Worm (Caenorhabditis elegans) whole organism, mixed stage, embryonic: ENCODE measurements around the gene K09E4.3.

ENCODE experiments used
- M03D4.4 ChIP-seq: sonication (generic microtip); optimal IDR thresholded peaks from 2 replicates; lab custom pipeline; 2017; ENCODE audit warnings: mild to moderate bottlenecking, missing genetic modification characterization, missing compliant biosample characterization
- bed-3 ChIP-seq: fragments of 200-800 bp; sonication (Bioruptor generic); optimal IDR thresholded peaks from 3 replicates; lab custom pipeline; 2018; ENCODE audit warnings: mild to moderate bottlenecking, missing genetic modification characterization, moderate library complexity, missing compliant biosample characterization
- blmp-1 ChIP-seq: fragments of 150-350 bp; optimal IDR thresholded peaks from 2 replicates; lab custom pipeline; 2014; ENCODE audit warnings: missing biosample characterization, missing genetic modification characterization
- ceh-43 ChIP-seq: fragments of 200-800 bp; sonication (Bioruptor generic); optimal IDR thresholded peaks from 2 replicates; lab custom pipeline; 2018; ENCODE audit warnings: mild to moderate bottlenecking, missing genetic modification characterization, moderate library complexity, missing compliant biosample characterization
- ceh-83 ChIP-seq: fragments of 200-800 bp; sonication (Bioruptor generic); optimal IDR thresholded peaks from 2 replicates; lab custom pipeline; 2018; ENCODE audit warnings: mild to moderate bottlenecking, missing genetic modification characterization, missing compliant biosample characterization
- ces-1 ChIP-seq: fragments of 150-350 bp; optimal IDR thresholded peaks from 2 replicates; lab custom pipeline; 2014; ENCODE audit warnings: missing biosample characterization, missing genetic modification reagents, missing genetic modification characterization
- cnd-1 ChIP-seq: fragments of 200-800 bp; sonication (Bioruptor generic); optimal IDR thresholded peaks from 2 replicates; lab custom pipeline; 2018; ENCODE audit warnings: mild to moderate bottlenecking, missing genetic modification characterization, missing compliant biosample characterization
- elt-1 ChIP-seq: sonication (generic microtip); optimal IDR thresholded peaks from 2 replicates; lab custom pipeline; 2017; ENCODE audit warnings: missing genetic modification characterization, mild to moderate bottlenecking, missing compliant biosample characterization, antibody characterized with exemption, moderate library complexity, borderline replicate concordance; ENCODE audit not compliant: insufficient read depth
- elt-3 ChIP-seq: fragments of 150-350 bp; optimal IDR thresholded peaks from 2 replicates; lab custom pipeline; 2014; ENCODE audit warnings: missing biosample characterization, missing genetic modification characterization
- flh-1 ChIP-seq: fragments of 200-800 bp; sonication (Bioruptor generic); optimal IDR thresholded peaks from 2 replicates; lab custom pipeline; 2018; ENCODE audit warnings: mild to moderate bottlenecking, missing genetic modification characterization, moderate library complexity, missing compliant biosample characterization
- ham-2 ChIP-seq: fragments of 200-800 bp; sonication (Bioruptor generic); optimal IDR thresholded peaks from 2 replicates; lab custom pipeline; 2018; ENCODE audit warnings: mild to moderate bottlenecking, missing genetic modification characterization, missing compliant biosample characterization
- lin-13 ChIP-seq: fragments of 150-350 bp; optimal IDR thresholded peaks from 2 replicates; lab custom pipeline; 2014; ENCODE audit warnings: missing biosample characterization, missing genetic modification characterization
- lin-32 ChIP-seq: fragments of 200-800 bp; sonication (Bioruptor generic); optimal IDR thresholded peaks from 2 replicates; lab custom pipeline; 2018; ENCODE audit warnings: mild to moderate bottlenecking, missing genetic modification characterization, missing compliant biosample characterization
- lsy-2 ChIP-seq: fragments of 150-350 bp; optimal IDR thresholded peaks from 2 replicates; lab custom pipeline; 2014; ENCODE audit warnings: missing biosample characterization, missing genetic modification characterization
- mab-5 ChIP-seq: fragments of 150-350 bp; optimal IDR thresholded peaks from 2 replicates; lab custom pipeline; 2014; ENCODE audit warnings: missing biosample characterization, missing genetic modification characterization
- mep-1 ChIP-seq: fragments of 150-350 bp; optimal IDR thresholded peaks from 2 replicates; lab custom pipeline; 2017; ENCODE audit warnings: missing biosample characterization, missing genetic modification reagents, missing genetic modification characterization, inconsistent platforms
- mls-2 ChIP-seq: sonication (generic microtip); optimal IDR thresholded peaks from 2 replicates; lab custom pipeline; 2016; ENCODE audit warnings: mild to moderate bottlenecking, missing genetic modification characterization, moderate library complexity, missing compliant biosample characterization
- nhr-12 ChIP-seq: fragments of 150-350 bp; optimal IDR thresholded peaks from 2 replicates; lab custom pipeline; 2014; ENCODE audit warnings: missing biosample characterization, missing genetic modification characterization
- nhr-237 ChIP-seq: fragments of 150-350 bp; optimal IDR thresholded peaks from 2 replicates; lab custom pipeline; 2014; ENCODE audit warnings: missing biosample characterization, missing genetic modification characterization
- nhr-28 ChIP-seq: fragments of 150-350 bp; optimal IDR thresholded peaks from 2 replicates; lab custom pipeline; 2014; ENCODE audit warnings: missing biosample characterization, missing genetic modification characterization
- nhr-76 ChIP-seq: sonication (generic microtip); optimal IDR thresholded peaks from 2 replicates; lab custom pipeline; 2017; ENCODE audit warnings: missing biosample characterization, missing genetic modification characterization
- pha-4 ChIP-seq: fragments of 150-350 bp; optimal IDR thresholded peaks from 2 replicates; lab custom pipeline; 2018; ENCODE audit warnings: missing biosample characterization, missing genetic modification reagents, missing genetic modification characterization
- sem-2 ChIP-seq: fragments of 200-800 bp; sonication (Bioruptor generic); optimal IDR thresholded peaks from 2 replicates; lab custom pipeline; 2018; ENCODE audit warnings: mild to moderate bottlenecking, missing genetic modification characterization, missing compliant biosample characterization
- snpc-4 ChIP-seq: fragments of 150-350 bp; optimal IDR thresholded peaks from 2 replicates; lab custom pipeline; 2014; ENCODE audit warnings: missing biosample characterization, missing genetic modification characterization
- sptf-1 ChIP-seq: sonication (generic microtip); optimal IDR thresholded peaks from 2 replicates; lab custom pipeline; 2017; ENCODE audit warnings: mild to moderate bottlenecking, missing genetic modification characterization, moderate library complexity, missing compliant biosample characterization
- tbx-8 ChIP-seq: fragments of 200-800 bp; sonication (Bioruptor generic); optimal IDR thresholded peaks from 2 replicates; lab custom pipeline; 2018; ENCODE audit warnings: mild to moderate bottlenecking, missing genetic modification characterization, moderate library complexity, missing compliant biosample characterization
- unc-120 ChIP-seq: sonication (generic microtip); optimal IDR thresholded peaks from 2 replicates; lab custom pipeline; 2017; ENCODE audit warnings: missing genetic modification characterization, missing compliant biosample characterization; ENCODE audit not compliant: poor library complexity, severe bottlenecking
- unc-39 ChIP-seq: fragments of 150-350 bp; optimal IDR thresholded peaks from 2 replicates; lab custom pipeline; 2014; ENCODE audit warnings: missing biosample characterization, missing genetic modification characterization
- unc-62 ChIP-seq: fragments of 150-350 bp; optimal IDR thresholded peaks from 2 replicates; lab custom pipeline; 2014; ENCODE audit warnings: missing biosample characterization, missing genetic modification reagents, missing genetic modification characterization
- zip-8 ChIP-seq: fragments of 150-350 bp; optimal IDR thresholded peaks from 2 replicates; lab custom pipeline; 2014; ENCODE audit warnings: missing biosample characterization, missing genetic modification characterization
- ztf-11 ChIP-seq: fragments of 150-350 bp; optimal IDR thresholded peaks from 2 replicates; lab custom pipeline; 2014; ENCODE audit warnings: missing biosample characterization, missing genetic modification characterization

K09E4.3 gene

DNA sequence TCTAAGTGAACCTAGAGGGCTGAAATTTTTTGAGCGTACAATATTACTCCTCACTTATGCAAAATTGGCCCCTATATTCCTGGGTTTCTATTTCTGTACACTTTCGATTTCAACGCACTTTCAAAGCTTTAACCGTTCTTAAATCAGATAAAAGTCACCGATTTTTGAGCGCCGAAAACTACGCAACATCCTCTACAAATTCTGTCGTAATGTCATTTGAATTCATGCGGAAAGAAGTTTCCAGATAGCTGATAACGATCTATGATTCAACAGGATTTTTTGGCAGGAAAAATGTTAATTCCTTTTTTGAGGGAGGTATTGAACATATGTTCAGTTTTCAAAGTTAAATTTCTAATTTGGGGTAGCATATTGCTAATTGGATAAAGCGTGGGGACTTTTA lies 13.9 kb downstream of the K09E4.3 start:
- TF ChIP-seq ceh-83 (GFP tag; lab: Kevin White, UChicago) (no peak), elt-3 (no peak), M03D4.4 (tag; lab: Kevin White, UChicago) (no peak), ceh-43 (GFP tag; lab: Kevin White, UChicago) (no peak), flh-1 (GFP tag; lab: Kevin White, UChicago) (no peak), bed-3 (GFP tag; lab: Kevin White, UChicago) (no peak), unc-120 (tag; lab: Kevin White, UChicago) (no peak), mep-1 (tag; lab: Kevin White, UChicago) (no peak), tbx-8 (GFP tag; lab: Kevin White, UChicago) (no peak), mab-5 (tag; lab: Kevin White, UChicago) (no peak), sptf-1 (tag; lab: Kevin White, UChicago) (no peak), lin-32 (no peak)

DNA sequence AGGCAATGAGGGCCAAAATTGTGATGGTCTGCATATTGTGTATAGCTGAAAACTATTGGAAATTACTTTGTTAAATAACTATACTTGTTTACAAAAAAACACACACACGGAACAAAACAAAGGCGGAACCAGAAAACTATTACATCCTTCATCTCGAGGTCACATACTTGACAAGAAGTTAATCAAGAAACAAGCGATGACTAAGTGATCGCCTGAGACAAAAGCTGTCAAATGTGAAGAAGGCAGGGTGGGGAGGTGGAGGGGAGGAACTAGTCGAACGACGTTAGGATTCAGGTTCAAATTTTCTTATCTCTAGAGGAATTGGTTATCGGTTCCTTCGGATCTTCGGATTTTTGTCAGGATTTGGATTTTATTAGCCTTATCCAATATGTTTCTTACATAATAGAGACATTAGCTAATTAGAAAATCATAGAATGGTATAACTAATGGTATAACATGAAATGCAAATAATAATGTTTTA lies 17.5 kb downstream of the K09E4.3 start, which contains the start of gene cpg-7:
TSS of gene cpg-7 (minus strand) at position 51 of the 481 bp plus-strand sequence.
- TF ChIP-seq lin-13 (tag; lab: Kevin White, UChicago) (no peak), blmp-1 (tag; lab: Kevin White, UChicago) (no peak), elt-1 (tag; lab: Kevin White, UChicago) (peak; percentile 55)

DNA sequence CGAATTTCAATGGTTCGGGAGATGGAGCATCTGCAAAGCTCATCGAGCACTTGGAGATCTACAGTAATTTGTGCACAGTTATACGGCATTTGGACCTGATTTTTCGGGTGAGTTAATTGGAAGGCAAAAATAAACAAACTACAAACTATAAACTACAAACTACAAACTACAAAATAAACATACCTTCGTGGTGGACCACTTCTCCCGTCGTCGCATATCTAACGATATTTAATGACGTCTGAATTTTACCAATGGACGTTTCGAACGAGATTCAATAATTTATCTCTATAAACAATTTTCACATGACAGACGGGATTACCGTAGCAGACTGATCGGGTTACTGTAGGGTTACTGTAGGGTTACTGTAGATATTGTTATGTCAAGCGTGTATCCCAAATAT lies 20.6 kb downstream of the K09E4.3 start:
- no peak for TF ChIP-seq nhr-28 (tag; lab: Kevin White, UChicago)
- no peak for TF ChIP-seq unc-39
- TF ChIP-seq ceh-43 (GFP tag; lab: Kevin White, UChicago) = no peak
- TF ChIP-seq ceh-83 (GFP tag; lab: Kevin White, UChicago) = no peak
- no peak for TF ChIP-seq lsy-2 (tag; lab: Kevin White, UChicago)
- no peak for TF ChIP-seq bed-3 (GFP tag; lab: Kevin White, UChicago)
- TF ChIP-seq mls-2 (tag; lab: Kevin White, UChicago) = no peak
- no peak for TF ChIP-seq sem-2 (GFP tag; lab: Kevin White, UChicago)
- no peak for TF ChIP-seq nhr-237 (tag; lab: Kevin White, UChicago)

- TF ChIP-seq nhr-76 (tag; lab: Kevin White, UChicago) (no peak), lsy-2 (tag; lab: Kevin White, UChicago) (no peak), blmp-1 (tag; lab: Kevin White, UChicago) (no peak), mep-1 (tag; lab: Kevin White, UChicago) (no peak), unc-62 (GFP tag; lab: Kevin White, UChicago) (no peak), unc-39 (no peak), lin-32 (no peak), sptf-1 (tag; lab: Kevin White, UChicago) (no peak), ceh-43 (GFP tag; lab: Kevin White, UChicago) (no peak), flh-1 (GFP tag; lab: Kevin White, UChicago) (no peak), zip-8 (tag; lab: Kevin White, UChicago) (no peak), lin-13 (tag; lab: Kevin White, UChicago) (no peak), ztf-11 (no peak), nhr-28 (tag; lab: Kevin White, UChicago) (no peak), mab-5 (tag; lab: Kevin White, UChicago) (no peak), M03D4.4 (tag; lab: Kevin White, UChicago) (no peak), ceh-83 (GFP tag; lab: Kevin White, UChicago) (no peak)
- TF ChIP-seq, all 35 proteins: peak for 0
These were observed 22.3 kb downstream of the K09E4.3 start, which contains the start of gene gur-4 for ce11 chrII:14104470-14104869. Gene gur-4 (plus strand): TSS chrII:14104770.

DNA sequence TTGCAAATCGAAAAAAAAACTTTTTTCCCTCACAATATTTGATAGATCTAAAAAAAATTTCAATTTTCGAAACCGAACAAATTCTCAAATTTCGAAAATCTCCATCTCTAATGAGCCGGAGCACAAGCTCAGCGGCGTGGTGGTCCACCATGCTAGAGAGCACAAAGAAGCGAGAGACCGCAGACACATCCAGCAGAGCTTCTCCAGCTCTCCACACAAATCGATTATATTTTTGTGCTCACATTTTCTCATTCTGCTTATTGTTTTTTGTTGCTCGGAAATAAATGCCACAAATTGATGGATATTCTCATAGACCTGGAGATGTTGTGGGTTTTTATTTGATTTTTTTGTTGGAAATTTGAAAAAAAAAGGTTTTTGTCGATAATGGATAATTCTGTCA lies 24.6 kb downstream of the K09E4.3 start:
- TF ChIP-seq sem-2 (GFP tag; lab: Kevin White, UChicago) (no peak), flh-1 (GFP tag; lab: Kevin White, UChicago) (no peak), snpc-4 (tag; lab: Kevin White, UChicago) (no peak), ceh-83 (GFP tag; lab: Kevin White, UChicago) (no peak), ces-1 (GFP tag; lab: Kevin White, UChicago) (peak; percentile 13)

DNA sequence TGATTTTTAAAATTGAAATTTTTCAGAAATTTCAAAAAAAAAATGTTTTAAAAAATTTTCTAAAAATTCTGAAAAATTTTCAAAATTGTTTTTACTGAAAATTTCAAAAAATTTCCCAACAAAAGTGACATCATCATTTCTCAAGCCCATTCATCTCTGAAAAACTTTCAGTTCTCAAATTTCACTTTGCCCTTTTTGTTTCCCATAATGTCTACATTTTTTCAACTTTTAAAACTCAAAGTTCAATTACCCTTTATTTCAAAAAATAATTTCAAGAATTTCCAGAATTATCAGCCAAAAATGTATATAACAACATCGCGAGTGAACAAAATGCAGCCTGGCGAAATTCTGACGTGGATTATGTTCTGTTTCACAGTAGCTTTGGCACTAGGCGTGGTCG lies 25.8 kb downstream of the K09E4.3 start, which contains the start of gene bkip-1:
TSS of gene bkip-1 (plus strand) at position 301 of the 400 bp plus-strand sequence.
- TF ChIP-seq zip-8 (tag; lab: Kevin White, UChicago) = no peak
- no peak for TF ChIP-seq nhr-76 (tag; lab: Kevin White, UChicago)
- no peak for TF ChIP-seq nhr-237 (tag; lab: Kevin White, UChicago)
- no peak for TF ChIP-seq ces-1 (GFP tag; lab: Kevin White, UChicago)
- TF ChIP-seq mls-2 (tag; lab: Kevin White, UChicago) = no peak
- TF ChIP-seq pha-4 (tag; lab: Kevin White, UChicago) = no peak
- TF ChIP-seq cnd-1 (tag; lab: Kevin White, UChicago) = no peak
- no peak for TF ChIP-seq elt-1 (tag; lab: Kevin White, UChicago)
- TF ChIP-seq unc-120 (tag; lab: Kevin White, UChicago) = no peak
- TF ChIP-seq ztf-11 = no peak
- no peak for TF ChIP-seq ceh-83 (GFP tag; lab: Kevin White, UChicago)
- no peak for TF ChIP-seq ceh-43 (GFP tag; lab: Kevin White, UChicago)
- TF ChIP-seq mep-1 (tag; lab: Kevin White, UChicago) = no peak
- no peak for TF ChIP-seq lin-13 (tag; lab: Kevin White, UChicago)
- TF ChIP-seq nhr-12 (tag; lab: Kevin White, UChicago) = no peak
- TF ChIP-seq snpc-4 (tag; lab: Kevin White, UChicago) = no peak
- no peak for TF ChIP-seq M03D4.4 (tag; lab: Kevin White, UChicago)
- TF ChIP-seq ham-2 (GFP tag; lab: Kevin White, UChicago) = no peak
